Fruit fly (Drosophila melanogaster): Measurements from ENCODE around the gene CG14837.

dm6 chr3L:7545562-7545961, 14.3 kb downstream of the CG14837 start:
- TF ChIP-seq Gug (GFP tag; IDR thresholded peaks at IDR 0.05): no peak
- TF ChIP-seq svp (GFP tag): no peak

Measured in whole organism, prepupa.